Fruit fly (Drosophila melanogaster) whole organism, embryonic: ENCODE measurements around the gene Fam92.

Experiments used
- ATbp ChIP-seq: fragments of 200-800 bp; sonication (Bioruptor generic); optimal IDR thresholded peaks from 2 replicates; lab custom pipeline; 2017; ENCODE audit warnings: missing biosample characterization, mild to moderate bottlenecking, missing genetic modification characterization, missing genetic modification reagents
- Asciz ChIP-seq: fragments of 200-800 bp; sonication (Bioruptor generic); optimal IDR thresholded peaks from 2 replicates; lab custom pipeline; 2017; ENCODE audit warnings: missing biosample characterization, mild to moderate bottlenecking, missing genetic modification characterization, missing genetic modification reagents
- BEAF-32 ChIP-seq: fragments of 200-800 bp; sonication (Bioruptor generic); optimal IDR thresholded peaks from 3 replicates; lab custom pipeline; 2017; ENCODE audit warnings: missing biosample characterization, missing genetic modification characterization, mild to moderate bottlenecking, moderate library complexity, missing genetic modification reagents
- CG11085 ChIP-seq: fragments of 200-800 bp; sonication (Bioruptor generic); IDR thresholded peaks from 2 replicates; pipeline ENCODE4 v1.3.6; 2022; ENCODE audit warnings: missing biosample characterization, missing genetic modification characterization
- CG12219 ChIP-seq: fragments of 200-800 bp; sonication (Bioruptor generic); optimal IDR thresholded peaks from 3 replicates; lab custom pipeline; 2018; ENCODE audit warnings: missing biosample characterization, mild to moderate bottlenecking, missing genetic modification characterization
- CG12659 ChIP-seq: fragments of 200-800 bp; sonication (Bioruptor generic); optimal IDR thresholded peaks from 3 replicates; lab custom pipeline; 2017; ENCODE audit warnings: mild to moderate bottlenecking, missing biosample characterization, missing genetic modification reagents, missing genetic modification characterization
- CG14710 ChIP-seq: fragments of 200-800 bp; sonication (Bioruptor generic); optimal IDR thresholded peaks from 3 replicates; lab custom pipeline; 2019; ENCODE audit warnings: missing biosample characterization, mild to moderate bottlenecking, missing genetic modification characterization, moderate library complexity
- CG14965 ChIP-seq: fragments of 200-800 bp; sonication (Bioruptor generic); optimal IDR thresholded peaks from 2 replicates; lab custom pipeline; 2016; ENCODE audit warnings: missing biosample characterization, missing genetic modification characterization, borderline replicate concordance
- CG2129 ChIP-seq: fragments of 200-800 bp; sonication (Bioruptor generic); IDR thresholded peaks from 2 replicates; pipeline ENCODE4 v1.3.6; 2022; ENCODE audit warnings: missing biosample characterization, missing genetic modification characterization; ENCODE audit not compliant: partially characterized antibody
- CG2199 ChIP-seq: fragments of 200-800 bp; sonication (Bioruptor generic); IDR thresholded peaks from 3 replicates; pipeline ENCODE4 v1.3.6; 2022; ENCODE audit warnings: missing biosample characterization, missing genetic modification characterization
- CG3726 ChIP-seq: fragments of 200-800 bp; sonication (Bioruptor generic); IDR thresholded peaks from 3 replicates; pipeline ENCODE4, ENCODE4 v1.3.6; 2022; ENCODE audit warnings: missing biosample characterization, missing genetic modification characterization
- CG3847 ChIP-seq: fragments of 200-800 bp; sonication (Bioruptor generic); IDR thresholded peaks from 2 replicates; pipeline ENCODE4 v1.3.6; 2022; ENCODE audit warnings: missing biosample characterization, missing genetic modification characterization
- CG42726 ChIP-seq: fragments of 200-800 bp; sonication (Bioruptor generic); IDR thresholded peaks from 2 replicates; pipeline ENCODE4 v1.3.6; 2022; ENCODE audit warnings: missing biosample characterization, missing genetic modification characterization; ENCODE audit not compliant: partially characterized antibody
- CG4820 ChIP-seq: fragments of 200-800 bp; sonication (Bioruptor generic); optimal IDR thresholded peaks from 3 replicates; lab custom pipeline; 2016; ENCODE audit warnings: missing biosample characterization, missing genetic modification characterization
- CG6683 ChIP-seq: fragments of 200-800 bp; sonication (Bioruptor generic); optimal IDR thresholded peaks from 2 replicates; lab custom pipeline; 2017; ENCODE audit warnings: missing biosample characterization, mild to moderate bottlenecking, missing genetic modification characterization, missing genetic modification reagents
- CG7928 ChIP-seq: fragments of 200-800 bp; sonication (Bioruptor generic); optimal IDR thresholded peaks from 2 replicates; lab custom pipeline; 2017; ENCODE audit warnings: missing biosample characterization, mild to moderate bottlenecking, missing genetic modification characterization
- CG8944 ChIP-seq: fragments of 200-800 bp; sonication (Bioruptor generic); optimal IDR thresholded peaks from 3 replicates; lab custom pipeline; 2016; ENCODE audit warnings: missing biosample characterization, missing genetic modification characterization
- CkIIα-i1 ChIP-seq: fragments of 200-800 bp; sonication (Bioruptor generic); IDR thresholded peaks from 2 replicates; pipeline ENCODE4 v1.3.6; 2022; ENCODE audit warnings: missing biosample characterization, missing genetic modification characterization
- CoRest ChIP-seq: fragments of 200-800 bp; sonication (Bioruptor generic); optimal IDR thresholded peaks from 3 replicates; lab custom pipeline; 2018; ENCODE audit warnings: missing biosample characterization, mild to moderate bottlenecking, missing genetic modification characterization, moderate library complexity
- HLH4C ChIP-seq: fragments of 200-800 bp; sonication (Bioruptor generic); IDR thresholded peaks from 3 replicates; pipeline ENCODE4 v1.3.6; 2022; ENCODE audit warnings: missing biosample characterization, missing genetic modification characterization; ENCODE audit not compliant: partially characterized antibody
- HLHmδ ChIP-seq: fragments of 200-800 bp; sonication (Bioruptor generic); optimal IDR thresholded peaks from 2 replicates; lab custom pipeline; 2018; ENCODE audit warnings: missing biosample characterization, mild to moderate bottlenecking, missing genetic modification characterization, moderate library complexity
- Hand ChIP-seq: fragments of 200-800 bp; sonication (Bioruptor generic); optimal IDR thresholded peaks from 2 replicates; lab custom pipeline; 2017; ENCODE audit warnings: mild to moderate bottlenecking, missing biosample characterization, missing genetic modification reagents, missing genetic modification characterization
- Hr3 ChIP-seq: fragments of 200-800 bp; sonication (Bioruptor generic); optimal IDR thresholded peaks from 3 replicates; lab custom pipeline; 2016; ENCODE audit warnings: missing biosample characterization, missing genetic modification characterization
- Hr51 ChIP-seq, 2 experiments: fragments of 200-800 bp; sonication (Bioruptor generic); optimal IDR thresholded peaks; 2 replicates in 1 of 2; 3 replicates in 1 of 2; lab custom pipeline; 2016 to 2018; ENCODE audit warnings: missing biosample characterization in 2 of 2, missing genetic modification characterization in 2 of 2, mild to moderate bottlenecking in 1 of 2, moderate library complexity in 1 of 2
- MBD-R2 ChIP-seq: fragments of 200-800 bp; sonication (Bioruptor generic); IDR thresholded peaks from 2 replicates; pipeline ENCODE4 v1.3.6; 2022; ENCODE audit warnings: missing biosample characterization, missing genetic modification characterization
- Mrtf ChIP-seq: fragments of 200-800 bp; sonication (Bioruptor generic); IDR thresholded peaks from 3 replicates; pipeline ENCODE4 v1.3.6; 2022; ENCODE audit warnings: missing biosample characterization, missing genetic modification characterization
- Opbp ChIP-seq: fragments of 200-800 bp; sonication (Bioruptor generic); IDR thresholded peaks from 3 replicates; pipeline ENCODE4 v1.3.6; 2022; ENCODE audit warnings: missing biosample characterization, missing genetic modification characterization; ENCODE audit not compliant: partially characterized antibody
- Spps ChIP-seq: fragments of 200-800 bp; sonication (Bioruptor generic); optimal IDR thresholded peaks from 2 replicates; lab custom pipeline; 2018; ENCODE audit warnings: missing biosample characterization, mild to moderate bottlenecking, missing genetic modification characterization
- abd-A ChIP-seq: fragments of 200-800 bp; sonication (Bioruptor generic); optimal IDR thresholded peaks from 3 replicates; lab custom pipeline; 2019; ENCODE audit warnings: missing biosample characterization, mild to moderate bottlenecking, missing genetic modification characterization, moderate library complexity
- ash1 ChIP-seq: fragments of 200-800 bp; sonication (Bioruptor generic); optimal IDR thresholded peaks from 2 replicates; lab custom pipeline; 2018; ENCODE audit warnings: missing biosample characterization, mild to moderate bottlenecking, missing genetic modification characterization
- chn ChIP-seq: fragments of 200-800 bp; sonication (Bioruptor generic); optimal IDR thresholded peaks from 2 replicates; lab custom pipeline; 2016; ENCODE audit warnings: missing biosample characterization, missing genetic modification characterization
- corto ChIP-seq: fragments of 200-800 bp; sonication (Bioruptor generic); optimal IDR thresholded peaks from 2 replicates; lab custom pipeline; 2016; ENCODE audit warnings: missing biosample characterization, mild to moderate bottlenecking, missing genetic modification characterization, moderate library complexity
- fru ChIP-seq: fragments of >200 bp; optimal IDR thresholded peaks from 2 replicates; lab custom pipeline; 2017
- ham ChIP-seq: fragments of 200-800 bp; sonication (Bioruptor generic); IDR thresholded peaks from 2 replicates; pipeline ENCODE4 v1.3.6; 2022; ENCODE audit warnings: missing biosample characterization, missing genetic modification characterization
- hb ChIP-seq: fragments of 200-800 bp; sonication (Bioruptor generic); IDR thresholded peaks from 3 replicates; pipeline ENCODE4 v1.3.6; 2022; ENCODE audit warnings: missing biosample characterization, missing genetic modification characterization; ENCODE audit not compliant: partially characterized antibody
- lov ChIP-seq, 2 experiments: fragments of 200-800 bp in 1 of 2; fragments of >200 bp in 1 of 2; sonication (Bioruptor generic) in 1 of 2; IDR thresholded peaks in 1 of 2; optimal IDR thresholded peaks in 1 of 2; 2 replicates in 1 of 2; 3 replicates in 1 of 2; pipeline versions ENCODE4 v1.3.6 to Lab custom; 2017 to 2022; ENCODE audit warnings: missing biosample characterization in 1 of 2, missing genetic modification characterization in 1 of 2
- nau ChIP-seq: fragments of 200-800 bp; sonication (Bioruptor generic); optimal IDR thresholded peaks from 3 replicates; lab custom pipeline; 2017; ENCODE audit warnings: missing biosample characterization, mild to moderate bottlenecking, missing genetic modification characterization, missing genetic modification reagents
- pho ChIP-seq: fragments of 200-800 bp; sonication (Bioruptor generic); optimal IDR thresholded peaks from 2 replicates; lab custom pipeline; 2016; ENCODE audit warnings: missing biosample characterization, missing genetic modification characterization
- pum ChIP-seq: fragments of 200-800 bp; sonication (Bioruptor generic); optimal IDR thresholded peaks from 2 replicates; lab custom pipeline; 2016; ENCODE audit warnings: missing biosample characterization, missing genetic modification characterization
- rib ChIP-seq: fragments of 200-800 bp; sonication (Bioruptor generic); IDR thresholded peaks from 2 replicates; pipeline ENCODE4 v1.3.6; 2022; ENCODE audit warnings: missing biosample characterization, missing genetic modification characterization
- sens-2 ChIP-seq: fragments of 200-800 bp; sonication (Bioruptor generic); IDR thresholded peaks from 2 replicates; pipeline ENCODE4 v1.3.6; 2022; ENCODE audit warnings: missing biosample characterization, missing genetic modification characterization
- sr ChIP-seq: fragments of 200-800 bp; sonication (Bioruptor generic); IDR thresholded peaks from 3 replicates; pipeline ENCODE4 v1.3.6; 2022; ENCODE audit warnings: missing biosample characterization, missing genetic modification characterization
- stwl ChIP-seq: fragments of 200-800 bp; sonication (Bioruptor generic); optimal IDR thresholded peaks from 3 replicates; lab custom pipeline; 2018; ENCODE audit warnings: missing biosample characterization, mild to moderate bottlenecking, missing genetic modification characterization, moderate library complexity
- tio ChIP-seq: fragments of 200-800 bp; sonication (Bioruptor generic); optimal IDR thresholded peaks from 2 replicates; lab custom pipeline; 2017; ENCODE audit warnings: missing biosample characterization, missing genetic modification characterization, inconsistent platforms
- vfl ChIP-seq: fragments of 200-800 bp; sonication (Bioruptor generic); optimal IDR thresholded peaks from 2 replicates; lab custom pipeline; 2016; ENCODE audit warnings: missing biosample characterization, missing genetic modification characterization
- zf30C ChIP-seq: fragments of 200-800 bp; sonication (Bioruptor generic); optimal IDR thresholded peaks from 3 replicates; lab custom pipeline; 2018; ENCODE audit warnings: missing biosample characterization, mild to moderate bottlenecking, missing genetic modification characterization

The Fam92 gene

dm6 chr2L:12460767-12461739, 36.3 kb downstream of the Fam92 start (continued):
- TF ChIP-seq hb (no peak), CoRest (tag; lab: Kevin White, UChicago) (peak; percentile 28), CG7928 (GFP tag; lab: Kevin White, UChicago) (no peak), ATbp (GFP tag; lab: Kevin White, UChicago) (peak; percentile 65), CG2129 (no peak), MBD-R2 (no peak), chn (GFP tag; lab: Kevin White, UChicago) (peak; percentile 7), HLHmδ (GFP tag; lab: Kevin White, UChicago) (peak; percentile 58), Hr51 (GFP tag; optimal IDR thresholded peaks at IDR 0.05; lab: Kevin White, UChicago) (peak; percentile 26 to 35), ham (GFP tag; lab: Robert Waterston, UW) (no peak; the same call in 1 of the 2 replicates), abd-A (tag; lab: Kevin White, UChicago) (peak; percentile 99), Spps (tag; lab: Kevin White, UChicago) (no peak), CkIIα-i1 (GFP tag; lab: Robert Waterston, UW) (no peak), CG4820 (GFP tag; lab: Kevin White, UChicago) (no peak), Hand (GFP tag; lab: Kevin White, UChicago) (peak; percentile 87), CG2199 (peak; percentile 87; the same call in 2 of the 3 replicates), CG3726 (GFP tag; lab: Robert Waterston, UW) (no peak), zf30C (peak; percentile 49), Opbp (GFP tag; lab: Robert Waterston, UW) (0 out of 3 replicates have a peak, but pooled peaks have one; percentile 22), sens-2 (GFP tag; lab: Robert Waterston, UW) (no peak), corto (GFP tag; lab: Kevin White, UChicago) (peak; percentile 61), CG12659 (GFP tag; lab: Kevin White, UChicago) (peak; percentile 69), vfl (GFP tag; lab: Kevin White, UChicago) (no peak), CG6683 (GFP tag; lab: Kevin White, UChicago) (peak; percentile 80), lov (optimal IDR thresholded peaks at IDR 0.05; lab: Kevin White, UChicago) (no peak), lov (GFP tag; IDR thresholded peaks at IDR 0.05; lab: Robert Waterston, UW) (no peak), Hr3 (GFP tag; lab: Kevin White, UChicago) (no peak), HLH4C (GFP tag; lab: Robert Waterston, UW) (no peak), nau (peak; percentile 84), sr (GFP tag; lab: Robert Waterston, UW) (peak; percentile 18; the same call in 2 of the 3 replicates), ash1 (GFP tag; lab: Kevin White, UChicago) (peak; percentile 48), fru (lab: Kevin White, UChicago) (no peak), Mrtf (GFP tag; lab: Robert Waterston, UW) (no peak), rib (peak; percentile 85), CG12219 (GFP tag; lab: Kevin White, UChicago) (peak; percentile 55), stwl (peak; percentile 11), CG42726 (peak; percentile 38; the same call in 1 of the 2 replicates), CG14965 (no peak), CG8944 (GFP tag; lab: Kevin White, UChicago) (no peak), pho (GFP tag; lab: Kevin White, UChicago) (peak; percentile 35), pum (GFP tag; lab: Kevin White, UChicago) (no peak), CG14710 (tag; lab: Kevin White, UChicago) (peak; percentile 44), Asciz (peak; percentile 60), tio (no peak), BEAF-32 (GFP tag; lab: Kevin White, UChicago) (no peak), CG3847 (GFP tag; lab: Robert Waterston, UW) (0 out of 2 replicates have a peak, but pooled peaks have one; percentile 15), CG11085 (GFP tag; lab: Robert Waterston, UW) (no peak)
